Worm (Caenorhabditis elegans) whole organism, L1 larva: Measurements from ENCODE around the gene F54C8.6.

Experiments
- ceh-82 ChIP-seq, 3 experiments: fragments of 150-350 bp in 1 of 3; sonication (generic microtip) in 2 of 3; optimal IDR thresholded peaks; 2 replicates each; lab custom pipeline; 2014 to 2017; ENCODE audit warnings: missing biosample characterization in 3 of 3, missing genetic modification characterization in 3 of 3
- nhr-77 ChIP-seq: fragments of 150-350 bp; optimal IDR thresholded peaks from 2 replicates; lab custom pipeline; 2014; ENCODE audit warnings: missing biosample characterization, missing genetic modification characterization
- pax-3 ChIP-seq: fragments of 200-800 bp; sonication (Bioruptor generic); optimal IDR thresholded peaks from 2 replicates; lab custom pipeline; 2018; ENCODE audit warnings: mild to moderate bottlenecking, missing genetic modification characterization, moderate library complexity, missing compliant biosample characterization
- swsn-7 ChIP-seq: sonication (generic microtip); optimal IDR thresholded peaks from 2 replicates; lab custom pipeline; 2016; ENCODE audit warnings: missing genetic modification characterization, missing compliant biosample characterization

- TF ChIP-seq nhr-77 (tag; lab: Kevin White, UChicago), result no peak
- no peak for TF ChIP-seq ceh-82 (tag; optimal IDR thresholded peaks at IDR 0.05; lab: Kevin White, UChicago)
- no peak for TF ChIP-seq pax-3 (tag; lab: Kevin White, UChicago)
- TF ChIP-seq swsn-7 (tag; lab: Kevin White, UChicago), result no peak
Measured at ce11 chrIII:9472464-9472863, 22.7 kb upstream of the F54C8.6 start.
